Worm (Caenorhabditis elegans): ENCODE measurements around the gene pudl-2.
"Not testable (repeated sequence)": the region's sequence is repeated elsewhere in the genome, so short reads cannot be mapped to it uniquely, and the experiment has no call there.

pudl-2 gene

DNA sequence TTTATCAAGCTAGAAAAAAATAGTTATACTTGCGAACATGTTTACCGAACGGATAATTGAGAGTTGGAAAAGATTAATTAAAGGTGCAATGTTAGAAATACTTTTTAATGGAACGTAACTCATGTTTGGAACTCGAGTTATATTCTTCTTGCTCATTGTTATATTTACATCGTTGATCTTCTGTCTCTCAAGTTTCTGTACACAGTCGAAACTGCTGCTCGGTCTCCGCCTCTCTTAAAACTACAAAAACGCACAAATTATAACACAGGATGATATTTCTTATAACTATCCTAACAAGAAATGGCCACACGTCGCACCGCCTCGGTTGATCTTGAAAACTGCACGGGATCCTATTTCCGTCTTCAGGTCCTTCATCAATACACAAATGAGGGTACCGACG is at the start of gene pudl-2:
Gene pudl-2, plus strand, starts transcription at position 301 of the 400 bp plus-strand sequence.
- TF ChIP-seq hnd-1 (tag; optimal IDR thresholded peaks at IDR 0.05): no peak
- no peak for TF ChIP-seq tbx-37 (GFP tag; conservative IDR thresholded peaks at IDR 0.05)
- TF ChIP-seq flt-1 (GFP tag; IDR thresholded peaks at IDR 0.05): no peak
- no peak for TF ChIP-seq hmbx-1 (tag; optimal IDR thresholded peaks at IDR 0.05)
- no peak for TF ChIP-seq F13C5.2 (tag; optimal IDR thresholded peaks at IDR 0.05)
- TF ChIP-seq tbx-11 (GFP tag; IDR thresholded peaks at IDR 0.05): no peak
- TF ChIP-seq B0310.2 (tag; optimal IDR thresholded peaks at IDR 0.05): no peak
- TF ChIP-seq tra-4 (tag; optimal IDR thresholded peaks at IDR 0.05): no peak
- TF ChIP-seq ama-1 (optimal IDR thresholded peaks at IDR 0.05): no peak
- no peak for TF ChIP-seq aly-1 (tag; optimal IDR thresholded peaks at IDR 0.05)
- no peak for TF ChIP-seq sea-1 (GFP tag; conservative IDR thresholded peaks at IDR 0.05)
- TF ChIP-seq hmg-4 (GFP tag; optimal IDR thresholded peaks at IDR 0.05): no peak
- no peak for TF ChIP-seq scrt-1 (GFP tag; IDR thresholded peaks at IDR 0.05)

DNA sequence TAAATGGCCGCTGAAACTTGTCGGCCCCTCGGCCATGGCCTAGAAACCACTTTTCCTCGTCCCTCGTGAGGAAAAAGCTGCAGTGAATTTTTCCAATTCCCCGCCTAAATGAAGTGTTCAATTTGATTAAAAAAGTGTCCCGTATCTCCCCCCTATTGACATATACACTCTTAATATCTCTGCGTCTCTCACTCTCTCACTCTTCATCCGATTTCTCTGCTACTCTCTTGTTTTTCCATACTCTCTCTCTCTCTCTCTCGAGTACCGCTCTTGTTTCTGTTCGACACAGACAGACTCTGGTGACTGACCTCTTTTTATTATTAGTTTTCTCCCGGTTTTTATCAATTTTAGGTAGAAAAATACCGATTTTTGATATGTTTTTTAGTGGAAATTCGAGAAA is 49.6 kb upstream of the pudl-2 start:
- TF ChIP-seq flt-1 (GFP tag; IDR thresholded peaks at IDR 0.05) (no peak), hmbx-1 (tag; optimal IDR thresholded peaks at IDR 0.05) (no peak), ceh-13 (GFP tag; optimal IDR thresholded peaks at IDR 0.05) (no peak), tra-4 (tag; optimal IDR thresholded peaks at IDR 0.05) (no peak), aly-1 (tag; optimal IDR thresholded peaks at IDR 0.05) (no peak), sea-1 (GFP tag; conservative IDR thresholded peaks at IDR 0.05) (no peak), ceh-36 (tag; optimal IDR thresholded peaks at IDR 0.05) (no peak), tbx-11 (GFP tag; IDR thresholded peaks at IDR 0.05) (no peak), ama-1 (optimal IDR thresholded peaks at IDR 0.05) (no peak), hnd-1 (tag; optimal IDR thresholded peaks at IDR 0.05) (no peak), tbx-37 (GFP tag; conservative IDR thresholded peaks at IDR 0.05) (no peak)

- TF ChIP-seq flt-1 (GFP tag; IDR thresholded peaks at IDR 0.05); hmbx-1 (tag; optimal IDR thresholded peaks at IDR 0.05); hnd-1 (tag; optimal IDR thresholded peaks at IDR 0.05): not testable (repeated sequence)
These were observed 46.2 kb upstream of the pudl-2 start, which contains the start of gene atln-1 for ce11 chrIV:2788389-2788788. TSS of gene atln-1 (plus strand) at chrIV:2788689.

DNA sequence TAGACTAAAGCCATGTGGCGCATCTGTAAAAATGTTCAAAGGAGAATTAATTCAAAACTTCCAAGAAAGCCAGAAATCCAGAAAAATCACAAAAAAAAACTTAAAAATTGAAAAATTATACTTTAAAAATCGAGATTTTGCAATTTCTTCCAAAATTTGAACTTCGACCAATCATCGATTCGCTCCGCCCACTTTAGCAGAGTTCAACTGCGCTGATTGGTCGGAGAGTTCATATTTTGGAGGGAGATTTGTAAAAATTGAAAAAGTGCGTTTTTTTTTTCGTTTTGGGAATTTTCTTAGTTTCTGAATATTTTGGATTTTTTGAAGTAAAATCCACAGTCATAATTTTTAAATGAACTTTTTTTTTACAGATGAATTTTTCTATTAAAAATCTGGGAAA is 40.7 kb upstream of the pudl-2 start:
- TF ChIP-seq tbx-11 (GFP tag; IDR thresholded peaks at IDR 0.05) (no peak), ceh-13 (GFP tag; optimal IDR thresholded peaks at IDR 0.05) (no peak), tra-4 (tag; optimal IDR thresholded peaks at IDR 0.05) (no peak), F13C5.2 (tag; optimal IDR thresholded peaks at IDR 0.05) (no peak), flt-1 (GFP tag; IDR thresholded peaks at IDR 0.05) (no peak), hnd-1 (tag; optimal IDR thresholded peaks at IDR 0.05) (no peak), ets-7 (tag; optimal IDR thresholded peaks at IDR 0.05) (no peak), tbx-37 (GFP tag; conservative IDR thresholded peaks at IDR 0.05) (no peak), hmbx-1 (tag; optimal IDR thresholded peaks at IDR 0.05) (no peak), hmg-4 (GFP tag; optimal IDR thresholded peaks at IDR 0.05) (no peak), aly-1 (tag; optimal IDR thresholded peaks at IDR 0.05) (no peak), pes-1 (GFP tag; IDR thresholded peaks at IDR 0.05) (no peak), sea-1 (GFP tag; conservative IDR thresholded peaks at IDR 0.05) (no peak), ceh-36 (tag; optimal IDR thresholded peaks at IDR 0.05) (no peak), B0310.2 (tag; optimal IDR thresholded peaks at IDR 0.05) (no peak), ama-1 (optimal IDR thresholded peaks at IDR 0.05) (no peak), scrt-1 (GFP tag; IDR thresholded peaks at IDR 0.05) (no peak)

ce11 chrIV:2798339-2798738 is 36.3 kb upstream of the pudl-2 start, which contains the start of gene Y54G2A.52:
TSS of gene Y54G2A.52 (minus strand) at chrIV:2798686.
- TF ChIP-seq pes-1 (GFP tag; IDR thresholded peaks at IDR 0.05) (no peak), tra-4 (tag; optimal IDR thresholded peaks at IDR 0.05) (no peak), hmbx-1 (tag; optimal IDR thresholded peaks at IDR 0.05) (no peak), tbx-37 (GFP tag; conservative IDR thresholded peaks at IDR 0.05) (no peak), aly-1 (tag; optimal IDR thresholded peaks at IDR 0.05) (no peak)

- TF ChIP-seq tbx-11 (GFP tag; IDR thresholded peaks at IDR 0.05) (no peak), ceh-13 (GFP tag; optimal IDR thresholded peaks at IDR 0.05) (no peak), ama-1 (optimal IDR thresholded peaks at IDR 0.05) (no peak), pes-1 (GFP tag; IDR thresholded peaks at IDR 0.05) (no peak), tra-4 (tag; optimal IDR thresholded peaks at IDR 0.05) (no peak), tbx-37 (GFP tag; conservative IDR thresholded peaks at IDR 0.05) (no peak), flt-1 (GFP tag; IDR thresholded peaks at IDR 0.05) (no peak), hmg-4 (GFP tag; optimal IDR thresholded peaks at IDR 0.05) (no peak), ets-7 (tag; optimal IDR thresholded peaks at IDR 0.05) (no peak), hnd-1 (tag; optimal IDR thresholded peaks at IDR 0.05) (no peak), aly-1 (tag; optimal IDR thresholded peaks at IDR 0.05) (no peak), sea-1 (GFP tag; conservative IDR thresholded peaks at IDR 0.05) (no peak), F13C5.2 (tag; optimal IDR thresholded peaks at IDR 0.05) (no peak), scrt-1 (GFP tag; IDR thresholded peaks at IDR 0.05) (no peak), B0310.2 (tag; optimal IDR thresholded peaks at IDR 0.05) (no peak), hmbx-1 (tag; optimal IDR thresholded peaks at IDR 0.05) (no peak), ceh-36 (tag; optimal IDR thresholded peaks at IDR 0.05) (no peak)
These were observed 35.2 kb upstream of the pudl-2 start, which contains the start of gene Y54G2A.10 for ce11 chrIV:2799389-2799788. TSS of gene Y54G2A.10 (plus strand) at chrIV:2799689.

ce11 chrIV:2799890-2800289 is 34.7 kb upstream of the pudl-2 start:
- TF ChIP-seq scrt-1 (GFP tag; IDR thresholded peaks at IDR 0.05): no peak
- no peak for TF ChIP-seq flt-1 (GFP tag; IDR thresholded peaks at IDR 0.05)
- TF ChIP-seq aly-1 (tag; optimal IDR thresholded peaks at IDR 0.05): no peak
- TF ChIP-seq ceh-36 (tag; optimal IDR thresholded peaks at IDR 0.05): no peak
- no peak for TF ChIP-seq hmg-4 (GFP tag; optimal IDR thresholded peaks at IDR 0.05)
- TF ChIP-seq tra-4 (tag; optimal IDR thresholded peaks at IDR 0.05): no peak
- no peak for TF ChIP-seq ama-1 (optimal IDR thresholded peaks at IDR 0.05)
- no peak for TF ChIP-seq hnd-1 (tag; optimal IDR thresholded peaks at IDR 0.05)
- no peak for TF ChIP-seq sea-1 (GFP tag; conservative IDR thresholded peaks at IDR 0.05)
- TF ChIP-seq B0310.2 (tag; optimal IDR thresholded peaks at IDR 0.05): no peak
- TF ChIP-seq F13C5.2 (tag; optimal IDR thresholded peaks at IDR 0.05): no peak
- no peak for TF ChIP-seq tbx-11 (GFP tag; IDR thresholded peaks at IDR 0.05)
- TF ChIP-seq ceh-13 (GFP tag; optimal IDR thresholded peaks at IDR 0.05): no peak
- no peak for TF ChIP-seq tbx-37 (GFP tag; conservative IDR thresholded peaks at IDR 0.05)
- no peak for TF ChIP-seq hmbx-1 (tag; optimal IDR thresholded peaks at IDR 0.05)
- no peak for TF ChIP-seq ets-7 (tag; optimal IDR thresholded peaks at IDR 0.05)
